Fruit fly (Drosophila melanogaster): ENCODE measurements around the gene sqd.

sqd gene

dm6 chr3R:13646729-13647633 is 877 bp upstream of the sqd start, which contains the start of gene rin (continued):
- no peak for TF ChIP-seq GATAe (GFP tag; conservative IDR thresholded peaks at IDR 0.05)
- no peak for TF ChIP-seq CG32772 (GFP tag; IDR thresholded peaks at IDR 0.05)
- TF ChIP-seq gt (GFP tag; IDR thresholded peaks at IDR 0.05), result no peak
- TF ChIP-seq zen (tag; optimal IDR thresholded peaks at IDR 0.05), result no peak
- no peak for TF ChIP-seq cwo (GFP tag; optimal IDR thresholded peaks at IDR 0.05)
- no peak for TF ChIP-seq CG12299 (tag; optimal IDR thresholded peaks at IDR 0.05)
- TF ChIP-seq CG17359 (tag; optimal IDR thresholded peaks at IDR 0.05), result no peak
- TF ChIP-seq dimm (GFP tag; IDR thresholded peaks at IDR 0.05), result no peak
- TF ChIP-seq CG7928 (GFP tag; optimal IDR thresholded peaks at IDR 0.05), result no peak
- no peak for TF ChIP-seq Aef1 (GFP tag; IDR thresholded peaks at IDR 0.05)
- TF ChIP-seq CG11456 (GFP tag; IDR thresholded peaks at IDR 0.05), result no peak
- no peak for TF ChIP-seq CG30020 (tag; optimal IDR thresholded peaks at IDR 0.05)
- no peak for TF ChIP-seq dmrt99B (tag; optimal IDR thresholded peaks at IDR 0.05)
- TF ChIP-seq CG16813 (GFP tag; IDR thresholded peaks at IDR 0.05; ENCODE audit: partially characterized antibody), result no peak
- TF ChIP-seq gce (GFP tag; IDR thresholded peaks at IDR 0.05), result no peak
- TF ChIP-seq CG1024 (GFP tag; IDR thresholded peaks at IDR 0.05), result no peak
- TF ChIP-seq B-H2 (GFP tag; optimal IDR thresholded peaks at IDR 0.05), result no peak
- TF ChIP-seq CG1529 (GFP tag; optimal IDR thresholded peaks at IDR 0.05), result no peak
- no peak for TF ChIP-seq bcd (GFP tag; optimal IDR thresholded peaks at IDR 0.05)
- TF ChIP-seq sr (GFP tag; IDR thresholded peaks at IDR 0.05), result no peak
- TF ChIP-seq BtbVII (GFP tag; optimal IDR thresholded peaks at IDR 0.05), result no peak
- no peak for TF ChIP-seq ken (GFP tag; IDR thresholded peaks at IDR 0.05)
- TF ChIP-seq tup (GFP tag; optimal IDR thresholded peaks at IDR 0.05), result no peak
- no peak for TF ChIP-seq CG7786 (GFP tag; optimal IDR thresholded peaks at IDR 0.05)
- no peak for TF ChIP-seq exex (tag; optimal IDR thresholded peaks at IDR 0.05)
- no peak for TF ChIP-seq br (optimal IDR thresholded peaks at IDR 0.05)
- no peak for TF ChIP-seq CG34376 (GFP tag; optimal IDR thresholded peaks at IDR 0.05)
- no peak for TF ChIP-seq CG3281 (GFP tag; optimal IDR thresholded peaks at IDR 0.05)
- TF ChIP-seq CG5180 (GFP tag; optimal IDR thresholded peaks at IDR 0.05), result no peak
- TF ChIP-seq Nf-YB (GFP tag; optimal IDR thresholded peaks at IDR 0.05), result no peak
- TF ChIP-seq Doc2 (GFP tag; IDR thresholded peaks at IDR 0.05), result no peak
- TF ChIP-seq Trl (optimal IDR thresholded peaks at IDR 0.05), result peak in 1 of 2 experiments; percentile 49
- TF ChIP-seq Trl (GFP tag; optimal IDR thresholded peaks at IDR 0.05), result no peak
- no peak for TF ChIP-seq Elba2 (GFP tag; optimal IDR thresholded peaks at IDR 0.05)
- no peak for TF ChIP-seq CG13123 (GFP tag; optimal IDR thresholded peaks at IDR 0.05)
- no peak for TF ChIP-seq pita (GFP tag; optimal IDR thresholded peaks at IDR 0.05)
- no peak for TF ChIP-seq sob (GFP tag; IDR thresholded peaks at IDR 0.05)
- no peak for TF ChIP-seq E2f2 (GFP tag; IDR thresholded peaks at IDR 0.05)
- TF ChIP-seq kah (GFP tag; optimal IDR thresholded peaks at IDR 0.05), result no peak
- no peak for TF ChIP-seq chm (GFP tag; IDR thresholded peaks at IDR 0.05)
- TF ChIP-seq Gsc (GFP tag; IDR thresholded peaks at IDR 0.05), result no peak
- TF ChIP-seq Deaf1 (tag; optimal IDR thresholded peaks at IDR 0.05), result no peak
- TF ChIP-seq CrebB (tag; optimal IDR thresholded peaks at IDR 0.05), result no peak
- TF ChIP-seq CG12104 (GFP tag; optimal IDR thresholded peaks at IDR 0.05), result no peak
- no peak for TF ChIP-seq CG4707 (GFP tag; optimal IDR thresholded peaks at IDR 0.05)
- TF ChIP-seq CG33557 (GFP tag; optimal IDR thresholded peaks at IDR 0.05), result no peak
- TF ChIP-seq fru (optimal IDR thresholded peaks at IDR 0.05), result no peak
- TF ChIP-seq oc (tag; optimal IDR thresholded peaks at IDR 0.05), result no peak
- no peak for TF ChIP-seq Hmr (GFP tag; optimal IDR thresholded peaks at IDR 0.05)
- TF ChIP-seq nmo (GFP tag; optimal IDR thresholded peaks at IDR 0.05), result no peak
- no peak for TF ChIP-seq Bgb (GFP tag; IDR thresholded peaks at IDR 0.05; ENCODE audit: partially characterized antibody)
